Fruit fly (Drosophila melanogaster) whole organism, prepupa: Measurements from ENCODE around the gene SF2.

Source experiments
- CG10669 ChIP-seq: fragments of 200-800 bp; sonication (Bioruptor generic); optimal IDR thresholded peaks from 3 replicates; lab custom pipeline; 2018; ENCODE audit warnings: missing biosample characterization, mild to moderate bottlenecking, missing genetic modification characterization, moderate library complexity
- CG11762 ChIP-seq: fragments of 200-800 bp; sonication (Bioruptor generic); optimal IDR thresholded peaks from 3 replicates; lab custom pipeline; 2016; ENCODE audit warnings: missing biosample characterization, missing genetic modification characterization; ENCODE audit not compliant: insufficient read depth
- CG31627 ChIP-seq: fragments of 200-800 bp; sonication (Bioruptor generic); optimal IDR thresholded peaks from 3 replicates; lab custom pipeline; 2016; ENCODE audit warnings: missing biosample characterization, missing genetic modification characterization
- CG6276 ChIP-seq: fragments of 200-800 bp; sonication (Bioruptor generic); optimal IDR thresholded peaks from 2 replicates; lab custom pipeline; 2017; ENCODE audit warnings: missing biosample characterization, mild to moderate bottlenecking, missing genetic modification characterization
- CG6808 ChIP-seq: fragments of 200-800 bp; sonication (Bioruptor generic); optimal IDR thresholded peaks from 3 replicates; lab custom pipeline; 2017; ENCODE audit warnings: missing biosample characterization, missing genetic modification characterization, mild to moderate bottlenecking, moderate library complexity, missing genetic modification reagents
- CG8632 ChIP-seq: fragments of 200-800 bp; sonication (Bioruptor generic); optimal IDR thresholded peaks from 3 replicates; lab custom pipeline; 2016; ENCODE audit warnings: missing biosample characterization, missing genetic modification characterization
- Ets96B ChIP-seq: fragments of 200-800 bp; optimal IDR thresholded peaks from 2 replicates; lab custom pipeline; 2019; ENCODE audit warnings: missing biosample characterization, mild to moderate bottlenecking, missing genetic modification characterization, moderate library complexity
- Lpt ChIP-seq: fragments of 200-800 bp; sonication (Bioruptor generic); optimal IDR thresholded peaks from 3 replicates; lab custom pipeline; 2016; ENCODE audit warnings: missing biosample characterization, missing genetic modification characterization
- OdsH ChIP-seq: fragments of 200-800 bp; sonication (Bioruptor generic); optimal IDR thresholded peaks from 3 replicates; lab custom pipeline; 2016; ENCODE audit warnings: missing biosample characterization, missing genetic modification characterization
- Sox102F ChIP-seq: fragments of 200-800 bp; sonication (Bioruptor generic); optimal IDR thresholded peaks from 2 replicates; lab custom pipeline; 2016; ENCODE audit warnings: missing biosample characterization, mild to moderate bottlenecking, missing genetic modification characterization
- acj6 ChIP-seq: fragments of 200-800 bp; sonication (Bioruptor generic); optimal IDR thresholded peaks from 3 replicates; lab custom pipeline; 2016; ENCODE audit warnings: missing biosample characterization, missing genetic modification characterization
- fd59A ChIP-seq: fragments of 200-800 bp; sonication (Bioruptor generic); optimal IDR thresholded peaks from 2 replicates; lab custom pipeline; 2017; ENCODE audit warnings: missing biosample characterization, mild to moderate bottlenecking, missing genetic modification characterization, missing genetic modification reagents
- lz ChIP-seq: fragments of 200-800 bp; sonication (Bioruptor generic); optimal IDR thresholded peaks from 3 replicates; lab custom pipeline; 2016; ENCODE audit warnings: missing biosample characterization, missing genetic modification characterization

DNA sequence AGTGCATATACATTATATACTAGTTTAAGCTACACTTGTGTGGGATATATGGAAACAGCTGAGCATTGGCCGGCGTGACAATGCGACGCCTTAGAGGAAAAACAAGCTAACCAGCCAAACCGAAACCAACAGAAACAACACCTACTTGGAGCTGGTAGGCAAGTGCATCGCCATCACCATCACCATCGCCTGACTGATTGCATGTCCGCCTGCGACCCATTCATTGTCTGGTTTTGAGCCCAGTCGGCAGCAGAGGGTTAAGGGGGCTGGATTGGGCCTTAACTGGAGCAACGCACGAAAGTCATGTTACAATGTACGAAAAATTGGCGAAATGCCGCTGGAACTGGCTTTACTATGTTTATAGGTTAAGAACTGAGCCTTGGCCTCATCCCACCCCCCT is 45.3 kb upstream of the SF2 start:
- TF ChIP-seq lz = no peak
- no peak for TF ChIP-seq CG6276 (GFP tag; lab: Kevin White, UChicago)
- no peak for TF ChIP-seq Sox102F (GFP tag; lab: Kevin White, UChicago)
- TF ChIP-seq acj6 (GFP tag; lab: Kevin White, UChicago) = no peak
- no peak for TF ChIP-seq CG6808 (GFP tag; lab: Kevin White, UChicago)
- TF ChIP-seq OdsH (GFP tag; lab: Kevin White, UChicago) = no peak
- TF ChIP-seq CG8632 (GFP tag; lab: Kevin White, UChicago) = no peak
- TF ChIP-seq CG11762 (GFP tag; lab: Kevin White, UChicago) = no peak
- TF ChIP-seq Lpt (GFP tag; lab: Kevin White, UChicago) = no peak
- no peak for TF ChIP-seq CG10669 (GFP tag; lab: Kevin White, UChicago)
- TF ChIP-seq CG31627 (GFP tag; lab: Kevin White, UChicago) = no peak
- no peak for TF ChIP-seq Ets96B
- no peak for TF ChIP-seq fd59A (GFP tag; lab: Kevin White, UChicago)
